Fruit fly (Drosophila melanogaster): ENCODE measurements around the gene Aplip1.

Aplip1 gene

DNA sequence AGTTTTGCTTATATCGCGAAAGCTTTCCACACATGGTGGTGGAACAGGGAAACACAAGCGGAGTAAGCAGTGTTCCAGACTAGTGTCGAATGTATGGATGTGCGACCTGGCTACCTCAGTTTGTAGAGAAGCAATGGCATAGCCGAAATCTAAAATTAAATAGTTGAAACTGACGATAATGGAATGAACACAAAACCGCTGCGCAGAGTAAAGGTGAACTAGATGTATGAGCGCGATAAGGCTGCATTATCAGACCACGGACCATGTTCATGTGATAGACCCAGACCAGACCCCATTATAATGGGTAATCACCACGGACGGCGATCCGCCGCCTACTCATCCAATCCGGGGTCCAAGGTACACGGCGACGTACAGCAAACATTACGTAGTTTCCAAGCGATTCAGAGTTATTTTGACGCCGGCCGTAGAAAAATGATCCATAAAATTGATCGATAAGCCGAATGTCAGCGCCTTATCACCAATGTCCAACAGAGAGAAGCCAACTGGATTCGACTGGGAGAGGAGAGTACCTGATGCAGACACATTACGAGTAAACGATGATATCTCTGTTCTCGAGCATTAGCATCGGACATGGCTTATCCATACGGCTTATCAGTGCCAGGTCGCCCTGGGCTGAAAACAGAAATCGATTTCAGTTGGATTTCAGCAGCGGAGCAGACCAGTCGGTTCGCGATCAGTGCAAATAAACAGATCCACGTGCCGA is 7.0 kb upstream of the Aplip1 start, which contains the start of gene CG13912 (continued):
- TF ChIP-seq Trl (optimal IDR thresholded peaks at IDR 0.05): peak; percentile 15 to 29
- TF ChIP-seq Trl (GFP tag; optimal IDR thresholded peaks at IDR 0.05): no peak
- TF ChIP-seq CG14014 (GFP tag; IDR thresholded peaks at IDR 0.05): 0 out of 2 replicates have a peak, but pooled peaks have one; percentile 8
- TF ChIP-seq chif (GFP tag; optimal IDR thresholded peaks at IDR 0.05): no peak
- peak; percentile 24 for TF ChIP-seq Myb (GFP tag; optimal IDR thresholded peaks at IDR 0.05)
- no peak for TF ChIP-seq Lpt (GFP tag; optimal IDR thresholded peaks at IDR 0.05)
- no peak for TF ChIP-seq sisA (GFP tag; IDR thresholded peaks at IDR 0.05)
- TF ChIP-seq Abd-B (GFP tag; optimal IDR thresholded peaks at IDR 0.05): peak; percentile 10
- peak; percentile 64 for TF ChIP-seq Bgb (GFP tag; IDR thresholded peaks at IDR 0.05; ENCODE audit: partially characterized antibody)
- no peak for TF ChIP-seq dysf (GFP tag; IDR thresholded peaks at IDR 0.05)
- peak; percentile 92 for TF ChIP-seq sug (tag; optimal IDR thresholded peaks at IDR 0.05)
- TF ChIP-seq CG8388 (GFP tag; optimal IDR thresholded peaks at IDR 0.05): no peak
- no peak for TF ChIP-seq ERR (GFP tag; optimal IDR thresholded peaks at IDR 0.05)
- TF ChIP-seq ttk (GFP tag; IDR thresholded peaks at IDR 0.05): no peak
- TF ChIP-seq Vsx1 (GFP tag; optimal IDR thresholded peaks at IDR 0.05): peak; percentile 18
- TF ChIP-seq Adf1 (GFP tag; IDR thresholded peaks at IDR 0.05): peak; percentile 25; the same call in 1 of the 2 replicates
- peak; percentile 86 for TF ChIP-seq CTCF (GFP tag; optimal IDR thresholded peaks at IDR 0.05)
- peak; percentile 26 for TF ChIP-seq Nf-YC (tag; optimal IDR thresholded peaks at IDR 0.05)
- TF ChIP-seq ci (GFP tag; IDR thresholded peaks at IDR 0.05): peak; percentile 43
- peak; percentile 14 for TF ChIP-seq run (tag; optimal IDR thresholded peaks at IDR 0.05)
- TF ChIP-seq CG2120 (GFP tag; optimal IDR thresholded peaks at IDR 0.05): peak; percentile 24
- no peak for TF ChIP-seq trh (GFP tag; optimal IDR thresholded peaks at IDR 0.05)
- peak; percentile 99 for TF ChIP-seq grn (GFP tag; optimal IDR thresholded peaks at IDR 0.05)
- TF ChIP-seq CG2199 (GFP tag; IDR thresholded peaks at IDR 0.05): peak; percentile 90; the same call in 2 of the 3 replicates
- TF ChIP-seq H2.0 (GFP tag; IDR thresholded peaks at IDR 0.05): no peak
- peak; percentile 1 for TF ChIP-seq CG4282 (GFP tag; optimal IDR thresholded peaks at IDR 0.05)

DNA sequence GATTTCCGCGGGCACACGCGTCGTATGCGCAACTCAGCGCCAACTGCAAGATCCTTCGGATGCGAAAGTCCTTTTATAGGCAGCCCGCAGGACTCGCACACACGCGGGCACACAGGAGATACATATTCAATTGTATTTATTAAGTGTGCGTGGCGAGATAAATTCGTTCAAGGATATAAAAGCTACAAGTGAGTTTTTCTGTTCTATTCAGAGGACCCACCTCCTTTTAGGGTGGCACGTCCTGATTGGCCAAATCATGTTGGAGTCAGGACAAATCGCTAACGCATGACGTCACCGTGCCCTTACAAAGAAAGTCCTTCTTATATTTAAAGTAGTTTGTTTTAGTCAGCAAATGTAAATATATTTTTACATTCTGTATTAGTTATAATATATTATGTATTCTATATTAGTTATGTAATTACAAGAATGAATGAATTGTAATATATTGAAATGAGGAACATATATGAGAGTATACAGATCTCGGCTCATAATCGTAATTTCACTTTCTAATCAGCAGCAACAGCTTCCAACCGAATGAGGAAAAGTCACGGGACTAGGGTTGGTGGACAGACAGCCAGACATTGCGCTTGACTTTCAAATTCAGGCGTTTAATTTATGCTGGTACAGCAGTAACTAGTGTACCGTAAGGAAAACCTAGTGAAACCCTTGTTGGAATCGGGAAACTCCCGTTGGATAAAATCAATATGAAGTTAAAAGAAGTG is 2.8 kb upstream of the Aplip1 start, which contains the start of gene Trhn:
Gene Trhn, minus strand, starts transcription at position 51 of the 722 bp plus-strand sequence.
- TF ChIP-seq CG15269 (tag; optimal IDR thresholded peaks at IDR 0.05): peak; percentile 7
- peak; percentile 21 for TF ChIP-seq Fer3 (tag; optimal IDR thresholded peaks at IDR 0.05)
- no peak for TF ChIP-seq Atf6 (GFP tag; IDR thresholded peaks at IDR 0.05)
- TF ChIP-seq dmrt99B (tag; optimal IDR thresholded peaks at IDR 0.05): peak; percentile 47
- no peak for TF ChIP-seq CG12219 (GFP tag; optimal IDR thresholded peaks at IDR 0.05)
- no peak for TF ChIP-seq CG4282 (GFP tag; optimal IDR thresholded peaks at IDR 0.05)
- TF ChIP-seq Nf-YB (GFP tag; optimal IDR thresholded peaks at IDR 0.05): peak; percentile 24
- peak; percentile 53 for TF ChIP-seq CG11504 (tag; optimal IDR thresholded peaks at IDR 0.05)
- TF ChIP-seq CG14014 (GFP tag; IDR thresholded peaks at IDR 0.05): 0 out of 2 replicates have a peak, but pooled peaks have one; percentile 16
- TF ChIP-seq Sox102F (GFP tag; optimal IDR thresholded peaks at IDR 0.05): peak; percentile 20
- no peak for TF ChIP-seq corto (GFP tag; optimal IDR thresholded peaks at IDR 0.05)
- peak; percentile 70 for TF ChIP-seq CG2678 (tag; optimal IDR thresholded peaks at IDR 0.05)
- peak; percentile 37 for TF ChIP-seq gem (tag; optimal IDR thresholded peaks at IDR 0.05)
- TF ChIP-seq pan (optimal IDR thresholded peaks at IDR 0.05): no peak
- peak in 1 of 2 experiments; percentile 15 for TF ChIP-seq pan (GFP tag; optimal IDR thresholded peaks at IDR 0.05 in 1 of 2, IDR thresholded peaks at IDR 0.05 in 1 of 2)
- peak; percentile 83 for TF ChIP-seq Nf-YC (tag; optimal IDR thresholded peaks at IDR 0.05)
- no peak for TF ChIP-seq ci (GFP tag; IDR thresholded peaks at IDR 0.05)
- peak; percentile 21; the same call in 1 of the 2 replicates for TF ChIP-seq vvl (GFP tag; IDR thresholded peaks at IDR 0.05)
- TF ChIP-seq CG13424 (tag; optimal IDR thresholded peaks at IDR 0.05): peak; percentile 36
- peak; percentile 10 for TF ChIP-seq CoRest (tag; optimal IDR thresholded peaks at IDR 0.05)
- peak; percentile 16 for TF ChIP-seq CG7556 (GFP tag; optimal IDR thresholded peaks at IDR 0.05)
- TF ChIP-seq CG13894 (tag; optimal IDR thresholded peaks at IDR 0.05): peak; percentile 52
- TF ChIP-seq CG17568 (GFP tag; optimal IDR thresholded peaks at IDR 0.05): no peak
- peak; percentile 57 for TF ChIP-seq lab (GFP tag; optimal IDR thresholded peaks at IDR 0.05)
- peak; percentile 62 for TF ChIP-seq CG18599 (GFP tag; optimal IDR thresholded peaks at IDR 0.05)
- peak; percentile 25 for TF ChIP-seq grau (tag; optimal IDR thresholded peaks at IDR 0.05)

Measured in whole organism, embryonic.